Worm (Caenorhabditis elegans) whole organism, L1 larva: ENCODE measurements around the gene Y22D7AL.6.

ENCODE experiments used
- lin-13 ChIP-seq: fragments of 150-350 bp; optimal IDR thresholded peaks from 2 replicates; lab custom pipeline; 2014; ENCODE audit warnings: missing biosample characterization, missing genetic modification reagents, missing genetic modification characterization
- nhr-77 ChIP-seq: fragments of 150-350 bp; optimal IDR thresholded peaks from 2 replicates; lab custom pipeline; 2014; ENCODE audit warnings: missing biosample characterization, missing genetic modification characterization

DNA sequence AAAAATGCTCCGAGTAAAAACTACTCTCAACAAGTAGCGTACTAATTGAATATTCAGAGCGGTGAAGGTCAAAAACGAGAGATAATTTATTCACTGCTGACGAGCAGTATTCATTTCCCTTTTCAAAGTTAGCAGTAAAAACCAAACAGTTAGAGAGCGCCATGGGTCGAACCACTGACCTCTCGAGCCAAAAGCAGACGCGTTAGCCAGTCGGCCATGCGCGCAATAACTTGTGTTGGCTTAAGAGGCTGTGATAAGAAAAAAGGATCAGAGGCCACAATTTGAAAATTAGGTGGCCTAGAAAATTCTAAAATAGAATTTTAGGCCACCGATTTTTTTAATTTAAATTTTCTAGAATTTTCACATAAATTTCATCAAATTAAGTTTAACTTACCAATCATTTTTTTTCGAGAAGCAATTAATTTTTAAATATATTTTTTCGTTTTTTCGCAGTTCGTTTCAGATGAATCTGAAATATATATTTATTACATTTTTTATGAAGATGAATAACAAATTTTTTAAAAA is 4.0 kb upstream of the Y22D7AL.6 start, which contains the start of gene sms-3:
- TF ChIP-seq nhr-77 (tag; lab: Kevin White, UChicago) (no peak), lin-13 (GFP tag; lab: Kevin White, UChicago) (no peak)
